Fruit fly (Drosophila melanogaster): Measurements from ENCODE around the gene ninaG.

Gene ninaG

DNA sequence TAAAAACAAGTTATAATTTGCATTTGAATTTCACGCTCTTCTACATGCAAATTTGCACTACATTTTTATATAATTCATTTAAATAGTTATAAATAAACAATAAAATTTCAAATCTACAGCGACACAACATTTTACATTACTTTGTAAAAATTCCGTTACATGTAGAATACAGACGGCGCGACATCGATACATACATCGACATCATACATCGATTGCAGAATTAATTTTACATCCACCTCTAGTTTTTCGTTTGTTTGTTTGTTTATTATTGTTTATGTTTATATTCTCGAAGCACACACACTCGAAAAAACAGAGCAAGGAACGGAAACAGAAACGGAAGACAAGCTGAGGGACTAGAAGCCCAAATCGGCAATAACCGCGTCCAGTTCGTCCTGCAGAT lies 16.0 kb upstream of the ninaG start, which contains the start of gene CG17230:
Gene CG17230, plus strand, starts transcription at position 258 of the 400 bp plus-strand sequence.
- TF ChIP-seq tj (GFP tag; optimal IDR thresholded peaks at IDR 0.05) (no peak), Hr96 (GFP tag; optimal IDR thresholded peaks at IDR 0.05) (no peak), bab1 (GFP tag; optimal IDR thresholded peaks at IDR 0.05) (no peak), kay (GFP tag; ENCODE audit: borderline replicate concordance) (no peak), CG11617 (GFP tag; optimal IDR thresholded peaks at IDR 0.05) (no peak), Clk (GFP tag; optimal IDR thresholded peaks at IDR 0.05) (no peak)

DNA sequence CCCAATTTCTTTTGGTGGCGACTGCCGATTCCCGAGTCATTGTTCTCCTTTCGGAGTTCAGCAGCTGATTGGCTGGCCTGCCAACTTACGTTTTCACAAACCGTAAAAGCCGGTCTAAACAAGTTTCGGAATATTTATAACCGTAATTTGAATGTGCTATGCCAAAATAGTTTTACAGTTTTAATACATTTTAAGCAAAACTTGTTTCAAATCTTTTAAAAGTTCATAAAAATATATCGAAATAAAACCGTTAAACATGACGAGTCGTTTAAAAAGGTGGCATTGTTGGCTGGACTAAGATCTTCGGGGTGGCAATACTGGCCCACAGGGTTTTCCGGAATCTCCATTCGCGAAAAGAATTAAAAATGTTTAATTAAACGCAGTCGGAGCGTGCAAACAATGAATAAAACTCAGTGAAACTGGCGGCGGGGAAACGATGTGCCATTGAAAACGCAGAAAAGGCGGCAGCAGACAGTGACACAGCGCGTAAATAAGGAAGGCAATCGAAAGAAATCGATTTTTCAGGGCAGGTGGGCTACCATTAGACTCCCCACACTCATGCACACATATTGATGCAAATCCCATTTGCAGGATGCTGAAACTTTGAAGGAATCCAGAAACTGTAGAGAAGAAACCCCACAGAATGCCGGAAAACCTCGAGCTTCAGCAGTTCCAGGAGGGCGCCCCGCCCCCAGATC lies 14.2 kb upstream of the ninaG start, which contains the start of the genes Exd2 and CG5281:
Gene Exd2, minus strand, starts transcription at position 167 of the 698 bp plus-strand sequence.
Gene CG5281, plus strand, starts transcription at position 314 of the 698 bp plus-strand sequence.
- TF ChIP-seq CG7101 (tag; optimal IDR thresholded peaks at IDR 0.05) (peak; percentile 23), tj (GFP tag; optimal IDR thresholded peaks at IDR 0.05) (no peak), CG11617 (GFP tag; optimal IDR thresholded peaks at IDR 0.05) (peak; percentile 25), Mnt (GFP tag; optimal IDR thresholded peaks at IDR 0.05) (peak; percentile 6), Hr96 (GFP tag; optimal IDR thresholded peaks at IDR 0.05) (no peak), pad (GFP tag; optimal IDR thresholded peaks at IDR 0.05) (no peak), CG1620 (GFP tag; optimal IDR thresholded peaks at IDR 0.05) (no peak), kay (GFP tag; ENCODE audit: borderline replicate concordance) (no peak), CG14711 (tag; optimal IDR thresholded peaks at IDR 0.05) (peak; percentile 41), Crg-1 (GFP tag; optimal IDR thresholded peaks at IDR 0.05) (no peak), CG12768 (GFP tag; optimal IDR thresholded peaks at IDR 0.05) (no peak), ovo (GFP tag; optimal IDR thresholded peaks at IDR 0.05) (peak; percentile 46), CG7045 (GFP tag; optimal IDR thresholded peaks at IDR 0.05) (no peak), Clk (GFP tag; optimal IDR thresholded peaks at IDR 0.05) (no peak), bab1 (GFP tag; optimal IDR thresholded peaks at IDR 0.05) (peak; percentile 18), cic (GFP tag; optimal IDR thresholded peaks at IDR 0.05) (no peak), toe (GFP tag; optimal IDR thresholded peaks at IDR 0.05) (no peak), cnc (optimal IDR thresholded peaks at IDR 0.05) (no peak), CG33017 (tag; optimal IDR thresholded peaks at IDR 0.05) (peak; percentile 11), CG5204 (GFP tag; optimal IDR thresholded peaks at IDR 0.05) (no peak)

DNA sequence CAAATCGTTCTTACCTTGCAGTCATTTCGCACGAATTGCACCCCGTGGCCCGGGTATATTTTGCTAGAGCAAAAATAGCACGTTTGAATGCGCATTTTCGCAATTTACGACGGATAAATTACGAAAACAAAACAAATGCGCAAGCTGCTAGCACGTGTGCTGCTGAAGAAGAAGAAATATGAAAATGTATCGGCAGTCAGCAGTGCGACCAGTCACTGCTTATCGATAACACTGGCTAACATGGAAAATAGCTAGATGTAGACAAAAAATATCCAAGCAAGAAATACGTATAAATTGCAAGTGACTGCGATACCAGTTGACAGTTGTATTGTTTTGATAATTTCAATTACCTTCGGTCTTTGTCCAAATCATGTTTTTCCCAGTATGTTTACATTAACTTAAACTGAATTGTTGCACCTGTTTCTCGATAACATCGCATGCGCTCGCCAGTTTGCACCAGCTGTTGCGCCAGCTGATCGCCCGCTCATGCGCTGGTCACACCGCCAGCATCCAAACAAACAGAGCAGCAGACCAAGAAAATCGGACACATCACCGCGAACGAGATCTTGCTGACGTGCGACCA lies 10.0 kb upstream of the ninaG start, which contains the start of the genes RpL24-like and CG5276:
Gene RpL24-like, minus strand, starts transcription at position 188 of the 583 bp plus-strand sequence.
Gene CG5276, plus strand, starts transcription at position 344 of the 583 bp plus-strand sequence.
- TF ChIP-seq ovo (GFP tag; optimal IDR thresholded peaks at IDR 0.05) (no peak), tj (GFP tag; optimal IDR thresholded peaks at IDR 0.05) (peak; percentile 11), CG14711 (tag; optimal IDR thresholded peaks at IDR 0.05) (no peak), bab1 (GFP tag; optimal IDR thresholded peaks at IDR 0.05) (peak; percentile 36), Mnt (GFP tag; optimal IDR thresholded peaks at IDR 0.05) (peak; percentile 99), CG11617 (GFP tag; optimal IDR thresholded peaks at IDR 0.05) (peak; percentile 69)

DNA sequence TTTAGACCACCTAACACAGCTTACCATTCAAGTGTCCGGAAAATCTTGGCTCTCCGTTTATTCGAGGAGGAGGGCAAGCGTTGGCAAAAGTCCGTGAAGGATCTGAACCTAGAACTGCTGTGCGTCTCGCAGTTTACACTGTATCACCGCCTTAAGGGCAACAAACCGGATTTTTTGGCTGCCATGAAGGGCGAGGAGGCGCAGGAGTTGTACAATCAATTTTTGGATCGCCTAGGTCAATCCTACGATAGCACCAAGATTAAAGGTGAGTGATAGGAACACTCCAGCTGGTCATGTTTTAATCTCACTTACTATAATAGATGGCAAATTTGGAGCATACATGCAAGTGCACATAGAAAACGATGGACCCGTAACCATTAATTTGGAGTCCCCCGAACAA lies 8.8 kb upstream of the ninaG start:
- TF ChIP-seq kay (GFP tag; ENCODE audit: borderline replicate concordance): no peak
- TF ChIP-seq Clk (GFP tag; optimal IDR thresholded peaks at IDR 0.05): no peak
- TF ChIP-seq Hr96 (GFP tag; optimal IDR thresholded peaks at IDR 0.05): no peak
- TF ChIP-seq pad (GFP tag; optimal IDR thresholded peaks at IDR 0.05): no peak
- TF ChIP-seq bab1 (GFP tag; optimal IDR thresholded peaks at IDR 0.05): no peak
- TF ChIP-seq CG14711 (tag; optimal IDR thresholded peaks at IDR 0.05): no peak
- TF ChIP-seq ovo (GFP tag; optimal IDR thresholded peaks at IDR 0.05): no peak
- no peak for TF ChIP-seq CG7045 (GFP tag; optimal IDR thresholded peaks at IDR 0.05)
- no peak for TF ChIP-seq CG11617 (GFP tag; optimal IDR thresholded peaks at IDR 0.05)
- no peak for TF ChIP-seq cnc (optimal IDR thresholded peaks at IDR 0.05)
- TF ChIP-seq tj (GFP tag; optimal IDR thresholded peaks at IDR 0.05): no peak
- no peak for TF ChIP-seq cic (GFP tag; optimal IDR thresholded peaks at IDR 0.05)
- TF ChIP-seq CG12768 (GFP tag; optimal IDR thresholded peaks at IDR 0.05): no peak
- no peak for TF ChIP-seq Crg-1 (GFP tag; optimal IDR thresholded peaks at IDR 0.05)
- no peak for TF ChIP-seq CG5204 (GFP tag; optimal IDR thresholded peaks at IDR 0.05)
- no peak for TF ChIP-seq Mnt (GFP tag; optimal IDR thresholded peaks at IDR 0.05)

DNA sequence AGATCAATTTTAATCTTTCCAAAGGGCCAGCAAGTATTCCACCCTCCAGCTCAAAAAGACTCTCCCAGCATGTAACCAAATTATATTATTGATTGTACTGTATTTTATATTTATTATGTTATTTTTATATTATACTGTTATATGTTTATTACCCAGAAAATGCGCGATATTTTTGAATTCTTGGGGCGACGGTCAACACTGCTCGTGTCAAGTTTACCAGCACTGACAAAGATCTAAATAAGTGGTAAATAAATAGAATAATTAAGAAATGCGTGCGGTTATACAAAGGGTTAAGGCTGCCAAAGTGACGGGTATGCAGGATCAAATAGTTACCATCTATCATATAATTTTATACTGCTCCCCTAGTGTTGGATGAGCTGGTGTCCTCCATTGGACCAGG lies 8.3 kb upstream of the ninaG start, which contains the start of gene Dtd:
Gene Dtd, plus strand, starts transcription at position 248 of the 400 bp plus-strand sequence.
- TF ChIP-seq CG7101 (tag; optimal IDR thresholded peaks at IDR 0.05) (peak; percentile 58), Crg-1 (GFP tag; optimal IDR thresholded peaks at IDR 0.05) (peak; percentile 54), Hr96 (GFP tag; optimal IDR thresholded peaks at IDR 0.05) (no peak), cic (GFP tag; optimal IDR thresholded peaks at IDR 0.05) (no peak), CG12768 (GFP tag; optimal IDR thresholded peaks at IDR 0.05) (peak; percentile 54), CG11617 (GFP tag; optimal IDR thresholded peaks at IDR 0.05) (no peak), CG14711 (tag; optimal IDR thresholded peaks at IDR 0.05) (peak; percentile 43), cnc (optimal IDR thresholded peaks at IDR 0.05) (no peak), CG7045 (GFP tag; optimal IDR thresholded peaks at IDR 0.05) (no peak), Clk (GFP tag; optimal IDR thresholded peaks at IDR 0.05) (no peak), pad (GFP tag; optimal IDR thresholded peaks at IDR 0.05) (peak; percentile 51), CG33017 (tag; optimal IDR thresholded peaks at IDR 0.05) (peak; percentile 3), ovo (GFP tag; optimal IDR thresholded peaks at IDR 0.05) (no peak), CG5204 (GFP tag; optimal IDR thresholded peaks at IDR 0.05) (no peak), bab1 (GFP tag; optimal IDR thresholded peaks at IDR 0.05) (no peak), Mnt (GFP tag; optimal IDR thresholded peaks at IDR 0.05) (peak; percentile 44), CG1620 (GFP tag; optimal IDR thresholded peaks at IDR 0.05) (no peak), tj (GFP tag; optimal IDR thresholded peaks at IDR 0.05) (no peak), toe (GFP tag; optimal IDR thresholded peaks at IDR 0.05) (no peak), kay (GFP tag; ENCODE audit: borderline replicate concordance) (no peak)

All from whole organism, adult.